Worm (Caenorhabditis elegans): ENCODE measurements around the gene C01G12.9.

C01G12.9 gene

ce11 chrII:14616927-14617326 is 38.1 kb downstream of the C01G12.9 start:
- TF ChIP-seq nhr-20 (tag; optimal IDR thresholded peaks at IDR 0.05) = peak; percentile 28
- peak in 1 of 2 experiments; percentile 59 for TF ChIP-seq lin-35 (GFP tag; optimal IDR thresholded peaks at IDR 0.05)
- TF ChIP-seq grh-1 (GFP tag; IDR thresholded peaks at IDR 0.05) = 0 out of 2 replicates have a peak, but pooled peaks have one; percentile 15
- TF ChIP-seq nhr-71 (tag; optimal IDR thresholded peaks at IDR 0.05) = peak; percentile 45
- TF ChIP-seq C16A3.4 (tag; optimal IDR thresholded peaks at IDR 0.05) = peak; percentile 0
- TF ChIP-seq nhr-77 (tag; optimal IDR thresholded peaks at IDR 0.05) = no peak
- no peak for TF ChIP-seq ceh-82 (tag; optimal IDR thresholded peaks at IDR 0.05)
- no peak for TF ChIP-seq nhr-237 (tag; optimal IDR thresholded peaks at IDR 0.05)
- no peak for TF ChIP-seq C04F5.9 (tag; optimal IDR thresholded peaks at IDR 0.05)
- peak in 1 of 2 experiments; percentile 14 for TF ChIP-seq efl-1 (optimal IDR thresholded peaks at IDR 0.05)
- TF ChIP-seq efl-1 (GFP tag; optimal IDR thresholded peaks at IDR 0.05 in 1 of 2) = peak in 1 of 2 experiments; percentile 92
- peak; percentile 12 for TF ChIP-seq rnt-1 (tag; optimal IDR thresholded peaks at IDR 0.05)
- peak; percentile 61 for TF ChIP-seq nhr-90 (tag; optimal IDR thresholded peaks at IDR 0.05; ENCODE audit: poor library complexity)
- peak; percentile 39 for TF ChIP-seq snu-23 (GFP tag; optimal IDR thresholded peaks at IDR 0.05)
- TF ChIP-seq nhr-85 (tag) = peak; percentile 70

ce11 chrII:14618158-14618557 is 39.3 kb downstream of the C01G12.9 start:
- no peak for TF ChIP-seq ces-1 (GFP tag; optimal IDR thresholded peaks at IDR 0.05)
- TF ChIP-seq fkh-4 (tag; optimal IDR thresholded peaks at IDR 0.05; ENCODE audit: borderline replicate concordance) = no peak
- no peak for TF ChIP-seq tbx-2 (tag; optimal IDR thresholded peaks at IDR 0.05)
- no peak for TF ChIP-seq nhr-90 (tag; optimal IDR thresholded peaks at IDR 0.05; ENCODE audit: poor library complexity)
- TF ChIP-seq ceh-82 (tag; optimal IDR thresholded peaks at IDR 0.05) = no peak

- TF ChIP-seq nhr-85 (tag) (peak; percentile 29), nhr-77 (tag; optimal IDR thresholded peaks at IDR 0.05) (no peak), elt-3 (tag; optimal IDR thresholded peaks at IDR 0.05) (peak in 2 of 6 experiments; percentile 6 to 12), tlp-1 (tag; optimal IDR thresholded peaks at IDR 0.05) (no peak), blmp-1 (tag; optimal IDR thresholded peaks at IDR 0.05) (peak; percentile 11), mab-9 (GFP tag; IDR thresholded peaks at IDR 0.05) (0 out of 2 replicates have a peak, but pooled peaks have one; percentile 32)
Measured at ce11 chrII:14618764-14619163, 39.9 kb downstream of the C01G12.9 start.

ce11 chrII:14619806-14620205 is 41.0 kb downstream of the C01G12.9 start:
- TF ChIP-seq isw-1 (GFP tag; IDR thresholded peaks at IDR 0.05) = no peak
- no peak for TF ChIP-seq snu-23 (GFP tag; optimal IDR thresholded peaks at IDR 0.05)
- TF ChIP-seq nhr-85 (tag) = peak; percentile 50
- no peak for TF ChIP-seq efl-1 (optimal IDR thresholded peaks at IDR 0.05)
- no peak for TF ChIP-seq efl-1 (GFP tag; optimal IDR thresholded peaks at IDR 0.05 in 1 of 2)
- no peak for TF ChIP-seq grh-1 (GFP tag; IDR thresholded peaks at IDR 0.05)
- TF ChIP-seq elt-3 (tag; optimal IDR thresholded peaks at IDR 0.05) = peak in 1 of 6 experiments; percentile 13
- no peak for TF ChIP-seq tlp-1 (tag; optimal IDR thresholded peaks at IDR 0.05)
- no peak for TF ChIP-seq lin-15B (tag; optimal IDR thresholded peaks at IDR 0.05)
- no peak for TF ChIP-seq nhr-76 (tag; optimal IDR thresholded peaks at IDR 0.05)
- no peak for TF ChIP-seq aha-1 (tag; optimal IDR thresholded peaks at IDR 0.05)
- TF ChIP-seq ceh-90 (tag; optimal IDR thresholded peaks at IDR 0.05) = no peak
- TF ChIP-seq unc-62 (GFP tag; optimal IDR thresholded peaks at IDR 0.05) = no peak
- TF ChIP-seq mab-9 (GFP tag; IDR thresholded peaks at IDR 0.05) = no peak
- TF ChIP-seq nhr-47 (tag; optimal IDR thresholded peaks at IDR 0.05) = no peak
- no peak for TF ChIP-seq nhr-237 (tag; optimal IDR thresholded peaks at IDR 0.05)
- no peak for TF ChIP-seq nhr-19 (GFP tag; conservative IDR thresholded peaks at IDR 0.05)
- no peak for TF ChIP-seq C04F5.9 (tag; optimal IDR thresholded peaks at IDR 0.05)

- TF ChIP-seq ztf-11 (tag; optimal IDR thresholded peaks at IDR 0.05) (no peak), unc-62 (GFP tag; optimal IDR thresholded peaks at IDR 0.05) (no peak), nhr-84 (tag; optimal IDR thresholded peaks at IDR 0.05) (no peak), aha-1 (tag; optimal IDR thresholded peaks at IDR 0.05) (no peak), ama-1 (optimal IDR thresholded peaks at IDR 0.05) (no peak), xbp-1 (tag; optimal IDR thresholded peaks at IDR 0.05) (no peak), fos-1 (tag; optimal IDR thresholded peaks at IDR 0.05) (no peak), mep-1 (tag; optimal IDR thresholded peaks at IDR 0.05) (no peak), hlh-17 (GFP tag; optimal IDR thresholded peaks at IDR 0.05; ENCODE audit: borderline replicate concordance) (no peak), tbx-2 (tag; optimal IDR thresholded peaks at IDR 0.05) (no peak)
Measured at ce11 chrII:14620730-14621129, 41.9 kb downstream of the C01G12.9 start.

Data from whole organism, L1 larva.